Fruit fly (Drosophila melanogaster) whole organism, pupa: ENCODE results near the gene CG43901.

ENCODE experiments used
- CG10348 ChIP-seq: fragments of 200-800 bp; sonication (Bioruptor generic); IDR thresholded peaks from 2 replicates; pipeline ENCODE4 v1.3.6; 2022; ENCODE audit warnings: missing biosample characterization, missing genetic modification characterization
- CG12605 ChIP-seq: fragments of 200-800 bp; sonication (Bioruptor generic); IDR thresholded peaks from 2 replicates; pipeline ENCODE4 v1.3.6; 2022; ENCODE audit warnings: missing biosample characterization, missing genetic modification characterization
- CG13204 ChIP-seq: fragments of 200-800 bp; sonication (Bioruptor generic); optimal IDR thresholded peaks from 2 replicates; lab custom pipeline; 2018; ENCODE audit warnings: missing biosample characterization, mild to moderate bottlenecking, missing genetic modification characterization, moderate library complexity
- CG14655 ChIP-seq: fragments of 200-800 bp; sonication (Bioruptor generic); optimal IDR thresholded peaks from 3 replicates; lab custom pipeline; 2017; ENCODE audit warnings: mild to moderate bottlenecking, missing biosample characterization, missing genetic modification reagents, missing genetic modification characterization
- CG15710 ChIP-seq: fragments of 200-800 bp; sonication (Bioruptor generic); optimal IDR thresholded peaks from 2 replicates; lab custom pipeline; 2018; ENCODE audit warnings: missing biosample characterization, mild to moderate bottlenecking, missing genetic modification characterization, moderate library complexity
- CG17806 ChIP-seq: fragments of 200-800 bp; sonication (Bioruptor generic); optimal IDR thresholded peaks from 2 replicates; lab custom pipeline; 2018; ENCODE audit warnings: missing biosample characterization, mild to moderate bottlenecking, missing genetic modification characterization, moderate library complexity
- CG32121 ChIP-seq: fragments of 200-800 bp; sonication (Bioruptor generic); IDR thresholded peaks from 2 replicates; pipeline ENCODE4 v1.3.6; 2022; ENCODE audit warnings: missing biosample characterization, missing genetic modification characterization
- CG34367 ChIP-seq: fragments of 200-800 bp; sonication (Bioruptor generic); optimal IDR thresholded peaks from 2 replicates; lab custom pipeline; 2018; ENCODE audit warnings: missing biosample characterization, mild to moderate bottlenecking, missing genetic modification characterization
- CG4496 ChIP-seq: fragments of 200-800 bp; sonication (Bioruptor generic); IDR thresholded peaks from 3 replicates; pipeline ENCODE4 v1.3.6; 2022; ENCODE audit warnings: missing biosample characterization, missing genetic modification characterization
- CG8159 ChIP-seq: fragments of 200-800 bp; sonication (Bioruptor generic); optimal IDR thresholded peaks from 3 replicates; lab custom pipeline; 2018; ENCODE audit warnings: missing biosample characterization, mild to moderate bottlenecking, missing genetic modification characterization, moderate library complexity
- CG8301 ChIP-seq: fragments of 200-800 bp; sonication (Bioruptor generic); optimal IDR thresholded peaks from 2 replicates; lab custom pipeline; 2018; ENCODE audit warnings: missing biosample characterization, mild to moderate bottlenecking, missing genetic modification characterization
- CG9948 ChIP-seq: fragments of 200-800 bp; sonication (Bioruptor generic); optimal IDR thresholded peaks from 2 replicates; lab custom pipeline; 2018; ENCODE audit warnings: missing biosample characterization, mild to moderate bottlenecking, missing genetic modification characterization, moderate library complexity
- D1 ChIP-seq: fragments of 200-800 bp; sonication (Bioruptor generic); optimal IDR thresholded peaks from 2 replicates; lab custom pipeline; 2018; ENCODE audit warnings: missing biosample characterization, mild to moderate bottlenecking, missing genetic modification characterization, moderate library complexity
- EcR ChIP-seq: fragments of 200-800 bp; sonication (Bioruptor generic); optimal IDR thresholded peaks from 3 replicates; lab custom pipeline; 2019; ENCODE audit warnings: missing biosample characterization, missing genetic modification characterization, mild to moderate bottlenecking, moderate library complexity, missing genetic modification reagents
- Ets98B ChIP-seq: fragments of 200-800 bp; sonication (Bioruptor generic); IDR thresholded peaks from 2 replicates; pipeline ENCODE4 v1.3.6; 2022; ENCODE audit warnings: missing biosample characterization, missing genetic modification characterization
- Pif1A ChIP-seq: fragments of 200-800 bp; sonication (Bioruptor generic); optimal IDR thresholded peaks from 3 replicates; lab custom pipeline; 2016; ENCODE audit warnings: missing biosample characterization, missing genetic modification characterization
- Pif1B ChIP-seq: fragments of 200-800 bp; sonication (Bioruptor generic); optimal IDR thresholded peaks from 3 replicates; lab custom pipeline; 2016; ENCODE audit warnings: missing biosample characterization, missing genetic modification characterization
- Snoo ChIP-seq: fragments of 200-800 bp; sonication (Bioruptor generic); optimal IDR thresholded peaks from 3 replicates; lab custom pipeline; 2017; ENCODE audit warnings: missing biosample characterization, mild to moderate bottlenecking, missing genetic modification characterization, inconsistent platforms
- fd96Ca ChIP-seq: fragments of 200-800 bp; sonication (Bioruptor generic); IDR thresholded peaks from 3 replicates; pipeline ENCODE4 v1.3.6; 2022; ENCODE audit warnings: missing biosample characterization, missing genetic modification characterization
- gl ChIP-seq: fragments of 200-800 bp; sonication (Bioruptor generic); optimal IDR thresholded peaks from 2 replicates; lab custom pipeline; 2018; ENCODE audit warnings: missing biosample characterization, mild to moderate bottlenecking, missing genetic modification characterization
- rn ChIP-seq: fragments of 200-800 bp; sonication (Bioruptor generic); IDR thresholded peaks from 2 replicates; pipeline ENCODE4 v1.3.6; 2022; ENCODE audit warnings: missing biosample characterization, missing genetic modification characterization

Gene CG43901

dm6 chrX:10906222-10906866, 777 bp downstream of the CG43901 start:
- TF ChIP-seq Pif1B (GFP tag; lab: Kevin White, UChicago) (no peak), CG14655 (GFP tag; lab: Kevin White, UChicago) (no peak), CG13204 (GFP tag; lab: Kevin White, UChicago) (no peak), CG8159 (tag; lab: Kevin White, UChicago) (no peak), CG4496 (GFP tag; lab: Robert Waterston, UW) (no peak)

- no peak for TF ChIP-seq CG13204 (GFP tag; lab: Kevin White, UChicago)
- TF ChIP-seq CG14655 (GFP tag; lab: Kevin White, UChicago), result no peak
- no peak for TF ChIP-seq CG9948
- no peak for TF ChIP-seq Pif1B (GFP tag; lab: Kevin White, UChicago)
- TF ChIP-seq CG17806 (tag; lab: Kevin White, UChicago), result no peak
- TF ChIP-seq Ets98B (GFP tag; lab: Robert Waterston, UW), result no peak
- TF ChIP-seq rn, result no peak
- no peak for TF ChIP-seq CG12605
- no peak for TF ChIP-seq D1
- no peak for TF ChIP-seq Snoo (tag; lab: Kevin White, UChicago)
- no peak for TF ChIP-seq CG32121 (GFP tag; lab: Robert Waterston, UW)
- TF ChIP-seq Pif1A (GFP tag; lab: Kevin White, UChicago), result no peak
- TF ChIP-seq CG4496 (GFP tag; lab: Robert Waterston, UW), result no peak
- no peak for TF ChIP-seq EcR
- no peak for TF ChIP-seq CG8159 (tag; lab: Kevin White, UChicago)
- TF ChIP-seq CG15710 (tag; lab: Kevin White, UChicago), result no peak
- no peak for TF ChIP-seq CG34367 (tag; lab: Kevin White, UChicago)
- no peak for TF ChIP-seq CG8301 (tag; lab: Kevin White, UChicago)
Measured at dm6 chrX:10912585-10912984, 7.0 kb downstream of the CG43901 start.

- TF ChIP-seq CG17806 (tag; lab: Kevin White, UChicago) (no peak), Snoo (tag; lab: Kevin White, UChicago) (no peak), CG12605 (no peak), CG34367 (tag; lab: Kevin White, UChicago) (no peak), Ets98B (GFP tag; lab: Robert Waterston, UW) (no peak), CG15710 (tag; lab: Kevin White, UChicago) (no peak), CG10348 (no peak), CG8159 (tag; lab: Kevin White, UChicago) (no peak), EcR (no peak), gl (no peak)
Measured at dm6 chrX:10921665-10922064, 16.1 kb downstream of the CG43901 start.

- TF ChIP-seq CG8301 (tag; lab: Kevin White, UChicago) (no peak), CG4496 (GFP tag; lab: Robert Waterston, UW) (no peak), Snoo (tag; lab: Kevin White, UChicago) (no peak), fd96Ca (GFP tag; lab: Robert Waterston, UW) (no peak), Ets98B (GFP tag; lab: Robert Waterston, UW) (no peak), CG34367 (tag; lab: Kevin White, UChicago) (no peak), EcR (no peak), D1 (no peak), rn (no peak), CG8159 (tag; lab: Kevin White, UChicago) (no peak), CG13204 (GFP tag; lab: Kevin White, UChicago) (no peak), CG14655 (GFP tag; lab: Kevin White, UChicago) (no peak), gl (no peak), CG17806 (tag; lab: Kevin White, UChicago) (no peak), Pif1A (GFP tag; lab: Kevin White, UChicago) (no peak), CG10348 (no peak)
Measured at dm6 chrX:10922178-10922577, 16.6 kb downstream of the CG43901 start.

dm6 chrX:10923711-10924281, 18.2 kb downstream of the CG43901 start, which contains the start of gene v:
v (plus strand) TSS chrX:10923972.
- TF ChIP-seq CG17806 (tag; lab: Kevin White, UChicago) (no peak), Ets98B (GFP tag; lab: Robert Waterston, UW) (no peak), Snoo (tag; lab: Kevin White, UChicago) (no peak), EcR (no peak), CG32121 (GFP tag; lab: Robert Waterston, UW) (no peak), CG15710 (tag; lab: Kevin White, UChicago) (no peak), CG13204 (GFP tag; lab: Kevin White, UChicago) (peak; percentile 51), CG34367 (tag; lab: Kevin White, UChicago) (no peak)

dm6 chrX:10926245-10926644, 20.7 kb downstream of the CG43901 start:
- TF ChIP-seq CG17806 (tag; lab: Kevin White, UChicago) (no peak), CG8301 (tag; lab: Kevin White, UChicago) (no peak), CG10348 (no peak), Pif1A (GFP tag; lab: Kevin White, UChicago) (no peak), CG12605 (no peak)
